Fruit fly (Drosophila melanogaster): ENCODE data around the gene Sfmbt.
A peak's percentile ranks its signal among the peaks of the same experiment; 100 is the strongest.

Gene Sfmbt

DNA sequence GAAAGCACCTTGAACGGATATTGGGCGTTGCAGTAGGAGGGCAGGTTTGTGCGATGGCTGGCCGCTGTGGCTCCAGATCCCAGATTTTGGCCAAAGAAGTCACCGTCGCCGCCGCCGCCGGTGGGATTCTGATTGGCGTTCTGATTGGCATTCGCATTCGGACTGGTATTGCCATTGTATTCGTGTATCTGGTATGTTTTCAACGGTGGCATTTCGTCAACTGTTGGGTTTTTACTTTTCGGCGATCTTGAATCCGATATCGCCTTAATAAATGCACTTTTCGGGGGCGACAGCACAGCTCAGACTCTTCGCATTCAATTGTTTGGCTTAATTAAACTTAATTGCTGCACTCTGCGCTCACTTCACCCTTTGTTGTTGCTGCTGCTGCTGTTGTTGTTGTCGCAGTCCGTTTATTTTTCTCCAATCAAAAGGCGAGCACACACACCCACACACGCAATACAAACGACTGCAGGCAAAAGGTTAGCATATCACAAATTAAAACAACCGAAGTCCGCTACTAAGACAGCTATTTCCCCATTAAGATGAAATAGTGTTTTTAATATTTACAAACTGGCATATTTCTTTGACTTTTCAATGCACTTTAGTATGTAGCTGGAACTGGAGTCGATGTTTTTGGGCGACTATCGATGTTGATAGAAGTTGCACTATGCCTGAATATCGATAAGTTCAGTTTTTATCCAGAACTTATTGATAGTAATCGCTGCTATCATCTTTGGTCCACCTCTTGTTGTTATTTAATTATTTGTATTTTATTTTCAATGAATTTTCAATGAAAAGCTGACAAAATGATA is 42.9 kb upstream of the Sfmbt start, which contains the start of the genes CG9426 and mRF1 (continued):
- TF ChIP-seq croc (GFP tag; conservative IDR thresholded peaks at IDR 0.05) (no peak), schlank (tag; optimal IDR thresholded peaks at IDR 0.05) (no peak), Lpt (GFP tag; optimal IDR thresholded peaks at IDR 0.05) (no peak), Dll (GFP tag; IDR thresholded peaks at IDR 0.05; ENCODE audit: partially characterized antibody) (peak; percentile 94), MTF-1 (GFP tag; optimal IDR thresholded peaks at IDR 0.05; ENCODE audit: borderline replicate concordance) (no peak), Drgx (GFP tag; IDR thresholded peaks at IDR 0.05) (no peak), CG7963 (GFP tag; IDR thresholded peaks at IDR 0.05; ENCODE audit: partially characterized antibody) (peak; percentile 96), CG14965 (GFP tag; optimal IDR thresholded peaks at IDR 0.05; ENCODE audit: borderline replicate concordance) (no peak), Taf1 (GFP tag; IDR thresholded peaks at IDR 0.05) (no peak), CG17568 (GFP tag; optimal IDR thresholded peaks at IDR 0.05) (no peak), CG6683 (GFP tag; optimal IDR thresholded peaks at IDR 0.05) (no peak), CG16863 (GFP tag; optimal IDR thresholded peaks at IDR 0.05) (no peak), CG3847 (GFP tag; IDR thresholded peaks at IDR 0.05) (no peak), sens-2 (GFP tag; IDR thresholded peaks at IDR 0.05) (no peak), CG12155 (GFP tag; optimal IDR thresholded peaks at IDR 0.05) (peak; percentile 17), CrebB (tag; optimal IDR thresholded peaks at IDR 0.05) (no peak), CG17385 (GFP tag; optimal IDR thresholded peaks at IDR 0.05) (peak; percentile 7), pzg (GFP tag; optimal IDR thresholded peaks at IDR 0.05) (peak; percentile 81), jigr1 (GFP tag; IDR thresholded peaks at IDR 0.05) (no peak), ab (GFP tag; optimal IDR thresholded peaks at IDR 0.05) (no peak), sqz (GFP tag; optimal IDR thresholded peaks at IDR 0.05) (no peak), fd102C (GFP tag; optimal IDR thresholded peaks at IDR 0.05) (no peak), Atf3 (GFP tag; optimal IDR thresholded peaks at IDR 0.05) (no peak), CG3163 (GFP tag; optimal IDR thresholded peaks at IDR 0.05) (no peak), CG12744 (GFP tag; optimal IDR thresholded peaks at IDR 0.05) (peak; percentile 14), tgo (GFP tag; IDR thresholded peaks at IDR 0.05) (no peak), Pdp1 (GFP tag; optimal IDR thresholded peaks at IDR 0.05) (peak in 1 of 2 experiments; percentile 84), CG1529 (GFP tag; optimal IDR thresholded peaks at IDR 0.05) (no peak), Elba2 (GFP tag; optimal IDR thresholded peaks at IDR 0.05) (peak; percentile 86), eve (GFP tag; optimal IDR thresholded peaks at IDR 0.05) (no peak), CG43689 (GFP tag; IDR thresholded peaks at IDR 0.05) (no peak), CG11696 (GFP tag; IDR thresholded peaks at IDR 0.05) (no peak), CG3281 (GFP tag; optimal IDR thresholded peaks at IDR 0.05) (peak; percentile 13), CG6791 (GFP tag; IDR thresholded peaks at IDR 0.05; ENCODE audit: partially characterized antibody) (peak; percentile 97), CG12659 (GFP tag; optimal IDR thresholded peaks at IDR 0.05) (peak; percentile 63), Ets97D (GFP tag; optimal IDR thresholded peaks at IDR 0.05) (peak; percentile 63), TFAM (GFP tag; optimal IDR thresholded peaks at IDR 0.05) (no peak), prd (optimal IDR thresholded peaks at IDR 0.05) (no peak), prd (GFP tag; IDR thresholded peaks at IDR 0.05) (no peak), Mad (GFP tag; optimal IDR thresholded peaks at IDR 0.05) (no peak), sens (GFP tag) (peak; percentile 88), CG15696 (tag; optimal IDR thresholded peaks at IDR 0.05) (no peak), az2 (GFP tag; optimal IDR thresholded peaks at IDR 0.05) (no peak), CG12219 (GFP tag; optimal IDR thresholded peaks at IDR 0.05) (no peak), CG11398 (GFP tag; optimal IDR thresholded peaks at IDR 0.05) (no peak), Med (GFP tag) (peak; percentile 91), E2f1 (GFP tag; IDR thresholded peaks at IDR 0.05) (no peak), gcm (GFP tag; optimal IDR thresholded peaks at IDR 0.05) (no peak), CoRest (tag; optimal IDR thresholded peaks at IDR 0.05) (no peak), maf-S (GFP tag; optimal IDR thresholded peaks at IDR 0.05) (no peak)
